Fruit fly (Drosophila melanogaster) whole organism, wandering third instar larva: ENCODE results near the gene Nup205.

Experiments
- CG9705 ChIP-seq: fragments of 200-800 bp; sonication (Bioruptor generic); optimal IDR thresholded peaks from 2 replicates; lab custom pipeline; 2018; ENCODE audit warnings: missing biosample characterization, mild to moderate bottlenecking, missing genetic modification characterization
- Hr83 ChIP-seq: fragments of 200-300 bp; sonication (Bioruptor generic); optimal IDR thresholded peaks from 2 replicates; lab custom pipeline; 2016; ENCODE audit warnings: missing biosample characterization, mild to moderate bottlenecking, missing genetic modification characterization, moderate library complexity; ENCODE audit not compliant: poor library complexity, severe bottlenecking
- Mio ChIP-seq: sonication (Bioruptor generic); optimal IDR thresholded peaks from 2 replicates; lab custom pipeline; 2016; ENCODE audit warnings: missing biosample characterization, missing genetic modification characterization
- brk ChIP-seq: fragments of 200-800 bp; sonication (Bioruptor generic); optimal IDR thresholded peaks from 2 replicates; lab custom pipeline; 2016; ENCODE audit warnings: missing biosample characterization, mild to moderate bottlenecking, missing genetic modification characterization
- lola ChIP-seq: fragments of >200 bp; optimal IDR thresholded peaks from 2 replicates; lab custom pipeline; 2017; ENCODE audit warnings: missing biosample characterization, missing genetic modification characterization
- pan ChIP-seq: fragments of >200 bp; optimal IDR thresholded peaks from 2 replicates; lab custom pipeline; 2017
- usp ChIP-seq: fragments of >200 bp; optimal IDR thresholded peaks from 2 replicates; lab custom pipeline; 2017; ENCODE audit warnings: missing biosample characterization, missing genetic modification characterization

DNA sequence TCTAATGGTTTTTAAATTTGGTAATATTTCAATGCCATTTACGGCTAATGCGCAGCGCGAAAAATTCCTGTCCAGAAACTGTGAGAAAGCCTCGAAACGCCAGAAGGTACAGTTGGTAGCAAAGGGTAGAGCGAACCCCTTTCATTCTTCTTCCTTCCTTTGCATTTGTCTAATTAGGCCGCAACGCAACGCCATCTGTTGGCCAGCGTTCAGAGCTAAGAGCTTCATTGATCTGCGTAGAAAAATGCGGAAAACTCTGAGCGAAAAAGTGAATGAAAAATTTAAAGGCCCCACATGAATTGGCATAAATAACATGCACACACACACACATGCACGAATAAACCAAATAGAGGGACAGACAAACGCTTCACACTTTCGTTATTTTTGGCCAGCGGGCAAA, 41.0 kb upstream of the Nup205 start:
- TF ChIP-seq lola (GFP tag; lab: Kevin White, UChicago) (no peak), Mio (GFP tag; lab: Kevin White, UChicago) (no peak), usp (GFP tag; lab: Kevin White, UChicago) (no peak), Hr83 (GFP tag; lab: Kevin White, UChicago) (no peak), brk (GFP tag; lab: Kevin White, UChicago) (no peak), CG9705 (GFP tag; lab: Kevin White, UChicago) (no peak), pan (no peak)
